Fruit fly (Drosophila melanogaster) whole organism, prepupa: ENCODE data around the gene CG12241.

Experiments used
- CG11902 ChIP-seq: fragments of 200-800 bp; sonication (Bioruptor generic); optimal IDR thresholded peaks from 3 replicates; lab custom pipeline; 2016; ENCODE audit warnings: missing biosample characterization, missing genetic modification characterization
- CG6276 ChIP-seq: fragments of 200-800 bp; sonication (Bioruptor generic); optimal IDR thresholded peaks from 2 replicates; lab custom pipeline; 2017; ENCODE audit warnings: missing biosample characterization, mild to moderate bottlenecking, missing genetic modification characterization
- CG6808 ChIP-seq: fragments of 200-800 bp; sonication (Bioruptor generic); optimal IDR thresholded peaks from 3 replicates; lab custom pipeline; 2017; ENCODE audit warnings: missing biosample characterization, missing genetic modification characterization, mild to moderate bottlenecking, moderate library complexity, missing genetic modification reagents
- Eip78C ChIP-seq: fragments of 200-800 bp; sonication (Bioruptor generic); peaks from one replicate; lab custom pipeline; 2016; ENCODE audit warnings: missing biosample characterization, missing genetic modification characterization
- Ets21C ChIP-seq: fragments of 200-800 bp; sonication (Bioruptor generic); optimal IDR thresholded peaks from 3 replicates; lab custom pipeline; 2016; ENCODE audit warnings: missing biosample characterization, missing genetic modification characterization
- Gug ChIP-seq: fragments of 200-800 bp; sonication (Bioruptor generic); IDR thresholded peaks from 2 replicates; pipeline ENCODE4 v1.3.6; 2022; ENCODE audit warnings: missing biosample characterization, missing genetic modification characterization
- Hr4 ChIP-seq: fragments of 200-800 bp; sonication (Bioruptor generic); optimal IDR thresholded peaks from 3 replicates; lab custom pipeline; 2016; ENCODE audit warnings: missing biosample characterization, missing genetic modification characterization
- Lpt ChIP-seq: fragments of 200-800 bp; sonication (Bioruptor generic); optimal IDR thresholded peaks from 3 replicates; lab custom pipeline; 2016; ENCODE audit warnings: missing biosample characterization, missing genetic modification characterization
- achi ChIP-seq: fragments of 200-800 bp; sonication (Bioruptor generic); optimal IDR thresholded peaks from 3 replicates; lab custom pipeline; 2016; ENCODE audit warnings: missing biosample characterization, missing genetic modification characterization
- acj6 ChIP-seq: fragments of 200-800 bp; sonication (Bioruptor generic); optimal IDR thresholded peaks from 3 replicates; lab custom pipeline; 2016; ENCODE audit warnings: missing biosample characterization, missing genetic modification characterization
- fd59A ChIP-seq: fragments of 200-800 bp; sonication (Bioruptor generic); optimal IDR thresholded peaks from 2 replicates; lab custom pipeline; 2017; ENCODE audit warnings: missing biosample characterization, mild to moderate bottlenecking, missing genetic modification characterization, missing genetic modification reagents
- lz ChIP-seq: fragments of 200-800 bp; sonication (Bioruptor generic); optimal IDR thresholded peaks from 3 replicates; lab custom pipeline; 2016; ENCODE audit warnings: missing biosample characterization, missing genetic modification characterization
- net ChIP-seq: fragments of 200-800 bp; sonication (Bioruptor generic); optimal IDR thresholded peaks from 3 replicates; lab custom pipeline; 2016; ENCODE audit warnings: missing biosample characterization, missing genetic modification characterization
- svp ChIP-seq: fragments of 200-800 bp; sonication (Bioruptor generic); peaks from one replicate; lab custom pipeline; 2016; ENCODE audit warnings: missing biosample characterization, missing genetic modification characterization

DNA sequence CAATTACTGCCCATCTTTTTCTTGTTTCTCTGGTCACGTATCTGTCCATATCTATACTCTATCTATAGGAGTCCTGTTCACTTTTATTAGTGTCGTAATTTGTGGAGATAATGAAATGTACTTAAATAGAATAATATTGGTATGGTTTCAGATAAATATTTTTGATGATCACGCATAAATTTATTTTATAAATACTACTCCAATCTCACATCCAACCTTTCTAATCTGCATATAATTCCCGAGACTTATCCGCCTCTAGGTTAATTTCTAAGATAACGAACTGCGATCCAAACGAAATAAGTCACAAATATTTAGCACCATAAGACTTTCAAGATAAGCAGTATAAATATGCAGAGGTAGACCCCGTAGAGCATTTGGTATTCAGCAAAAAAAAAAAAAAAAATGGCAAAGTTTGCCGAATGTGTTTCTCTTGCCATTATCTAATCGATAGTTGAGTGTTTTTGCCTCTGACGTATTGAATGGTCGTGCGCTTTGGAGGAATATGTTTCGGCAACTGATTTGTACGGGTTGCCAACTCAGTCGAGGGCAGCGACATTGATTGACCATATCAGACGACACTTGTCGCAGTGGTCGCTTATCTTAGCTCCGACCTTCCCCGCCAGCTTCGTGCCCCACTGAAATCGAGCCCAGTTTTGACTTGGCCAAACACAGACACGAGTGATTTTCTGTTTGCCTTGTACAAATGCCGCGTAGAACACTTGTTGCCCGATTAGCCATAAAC, 20.8 kb upstream of the CG12241 start:
- TF ChIP-seq achi (GFP tag; lab: Kevin White, UChicago), result no peak
- TF ChIP-seq Lpt (GFP tag; lab: Kevin White, UChicago), result no peak
- TF ChIP-seq CG11902, result no peak
- TF ChIP-seq CG6276, result no peak
- TF ChIP-seq fd59A (GFP tag; lab: Kevin White, UChicago), result no peak
- peak; percentile 56 for TF ChIP-seq Eip78C (GFP tag; lab: Kevin White, UChicago)
- peak; percentile 45 for TF ChIP-seq Hr4
- no peak for TF ChIP-seq net
- no peak for TF ChIP-seq CG6808 (GFP tag; lab: Kevin White, UChicago)
- no peak for TF ChIP-seq lz (GFP tag; lab: Kevin White, UChicago)
- TF ChIP-seq acj6 (GFP tag; lab: Kevin White, UChicago), result no peak
- TF ChIP-seq Gug (GFP tag; lab: Robert Waterston, UW), result no peak
- no peak for TF ChIP-seq Ets21C (GFP tag; lab: Kevin White, UChicago)
- no peak for TF ChIP-seq svp (GFP tag; lab: Kevin White, UChicago)
